Fruit fly (Drosophila melanogaster) Kc167 (cell line): Measurements from ENCODE around the gene Top3alpha.

Experiments
- Myc ChIP-seq: fragments of >200 bp; optimal IDR thresholded peaks from 2 replicates; lab custom pipeline; 2017; ENCODE audit warnings: missing external identifiers
- Sin3A ChIP-seq: fragments of >200 bp; optimal IDR thresholded peaks from 2 replicates; lab custom pipeline; 2018; ENCODE audit warnings: missing external identifiers
- h ChIP-seq: fragments of >200 bp; optimal IDR thresholded peaks from 3 replicates; lab custom pipeline; 2018; ENCODE audit warnings: missing external identifiers
- psq ChIP-seq: fragments of >200 bp; optimal IDR thresholded peaks from 2 replicates; lab custom pipeline; 2017; ENCODE audit warnings: missing external identifiers
- ttk ChIP-seq: sonication (Bioruptor generic); optimal IDR thresholded peaks from 2 replicates; lab custom pipeline; 2017; ENCODE audit warnings: missing external identifiers

dm6 chr2L:19489997-19490461, 7.9 kb upstream of the Top3alpha start, which contains the start of the genes CG10194 and CG18094:
- TF ChIP-seq h (lab: Kevin White, UChicago) (no peak), ttk (lab: Kevin White, UChicago) (no peak), psq (lab: Kevin White, UChicago) (no peak), Sin3A (lab: Kevin White, UChicago) (no peak), Myc (lab: Kevin White, UChicago) (no peak)
